Worm (Caenorhabditis elegans) whole organism, L4 larva: ENCODE measurements around the gene tag-153.
"Not testable (repeated sequence)": the region's sequence is repeated elsewhere in the genome, so short reads cannot be mapped to it uniquely, and the experiment has no call there.

Experiments used
- D1046.2 ChIP-seq: fragments of 200-800 bp; sonication (Bioruptor generic); IDR thresholded peaks from 2 replicates; pipeline ENCODE4 v1.3.6; 2022; ENCODE audit warnings: missing genetic modification characterization, missing compliant biosample characterization
- F44E2.7 ChIP-seq: fragments of 200-800 bp; sonication (Bioruptor generic); IDR thresholded peaks from 2 replicates; pipeline ENCODE4 v2.1.2; 2022; ENCODE audit warnings: missing genetic modification characterization, missing compliant biosample characterization
- T26A8.4 ChIP-seq: fragments of 200-800 bp; sonication (Bioruptor generic); IDR thresholded peaks from 2 replicates; pipeline ENCODE4 v1.3.6; 2022; ENCODE audit warnings: missing genetic modification characterization, missing compliant biosample characterization
- Y105C5A.15 ChIP-seq: fragments of 200-800 bp; sonication (Bioruptor generic); IDR thresholded peaks from 2 replicates; pipeline ENCODE4 v1.3.6; 2022; ENCODE audit warnings: missing genetic modification characterization, missing compliant biosample characterization
- Y48G9A.11 ChIP-seq: fragments of 200-800 bp; sonication (Bioruptor generic); IDR thresholded peaks from 2 replicates; pipeline ENCODE4 v1.3.6; 2022; ENCODE audit warnings: missing genetic modification reagents, missing genetic modification characterization, missing compliant biosample characterization
- Y75B8A.6 ChIP-seq: fragments of 200-800 bp; sonication (Bioruptor generic); IDR thresholded peaks from 2 replicates; pipeline ENCODE4 v1.3.6; 2022; ENCODE audit warnings: missing genetic modification reagents, missing genetic modification characterization, missing compliant biosample characterization
- ZK337.2 ChIP-seq: fragments of 200-800 bp; sonication (Bioruptor generic); IDR thresholded peaks from 2 replicates; pipeline ENCODE4 v1.3.6; 2022; ENCODE audit warnings: missing genetic modification reagents, missing genetic modification characterization, missing compliant biosample characterization
- ZK546.5 ChIP-seq, 2 experiments: sonication (generic microtip); optimal IDR thresholded peaks; 2 replicates each; lab custom pipeline; 2017; ENCODE audit warnings: missing biosample characterization in 2 of 2, missing genetic modification characterization in 2 of 2
- arid-1 ChIP-seq: fragments of 200-800 bp; sonication (Bioruptor generic); conservative IDR thresholded peaks from 2 replicates; pipeline ENCODE4 v1.3.6; 2022; ENCODE audit warnings: missing genetic modification reagents, missing genetic modification characterization, missing compliant biosample characterization
- attf-4 ChIP-seq: sonication (generic microtip); optimal IDR thresholded peaks from 3 replicates; lab custom pipeline; 2017; ENCODE audit warnings: missing biosample characterization, missing genetic modification characterization
- ceh-20 ChIP-seq: fragments of 200-800 bp; sonication (Bioruptor generic); IDR thresholded peaks from 2 replicates; pipeline ENCODE4 v1.3.6; 2022; ENCODE audit warnings: missing genetic modification reagents, missing genetic modification characterization, missing compliant biosample characterization
- ceh-28 ChIP-seq: fragments of 150-350 bp; optimal IDR thresholded peaks from 2 replicates; lab custom pipeline; 2014; ENCODE audit warnings: missing biosample characterization, missing genetic modification reagents, missing genetic modification characterization
- ctbp-1 ChIP-seq: fragments of 200-800 bp; sonication (Bioruptor generic); IDR thresholded peaks from 2 replicates; pipeline ENCODE4 v1.3.6; 2022; ENCODE audit warnings: missing genetic modification reagents, missing genetic modification characterization, missing compliant biosample characterization
- daf-16 ChIP-seq, 3 experiments: sonication (generic microtip); optimal IDR thresholded peaks; 2 replicates each; lab custom pipeline; 2016 to 2017; ENCODE audit warnings: missing genetic modification characterization in 3 of 3, missing genetic modification reagents in 3 of 3, mild to moderate bottlenecking in 2 of 3, missing compliant biosample characterization in 2 of 3, missing biosample characterization in 1 of 3, moderate library complexity in 1 of 3
- dmd-6 ChIP-seq: fragments of 200-800 bp; sonication (Bioruptor generic); IDR thresholded peaks from 2 replicates; pipeline ENCODE4 v1.3.6; 2022; ENCODE audit warnings: missing genetic modification reagents, missing genetic modification characterization, missing compliant biosample characterization
- dmd-8 ChIP-seq: fragments of 200-800 bp; sonication (Bioruptor generic); IDR thresholded peaks from 2 replicates; pipeline ENCODE4 v1.3.6; 2022; ENCODE audit warnings: missing genetic modification characterization, missing compliant biosample characterization
- dmd-9 ChIP-seq: fragments of 200-800 bp; sonication (Bioruptor generic); IDR thresholded peaks from 2 replicates; pipeline ENCODE4 v1.3.6; 2022; ENCODE audit warnings: missing genetic modification reagents, missing genetic modification characterization, missing compliant biosample characterization
- egl-43 ChIP-seq: fragments of 200-800 bp; sonication (Bioruptor generic); IDR thresholded peaks from 2 replicates; pipeline ENCODE4 v1.3.6; 2022; ENCODE audit warnings: missing genetic modification reagents, missing genetic modification characterization, missing compliant biosample characterization
- hmg-1.1 ChIP-seq: fragments of 200-800 bp; sonication (Bioruptor generic); IDR thresholded peaks from 2 replicates; pipeline ENCODE4 v1.3.6; 2022; ENCODE audit warnings: missing genetic modification reagents, missing genetic modification characterization, missing compliant biosample characterization
- lim-7 ChIP-seq: fragments of 200-800 bp; sonication (Bioruptor generic); IDR thresholded peaks from 2 replicates; pipeline ENCODE4 v1.3.6; 2022; ENCODE audit warnings: missing genetic modification characterization, missing compliant biosample characterization
- lin-1 ChIP-seq: fragments of 200-800 bp; sonication (Bioruptor generic); IDR thresholded peaks from 2 replicates; pipeline ENCODE4 v1.3.6; 2022; ENCODE audit warnings: missing genetic modification reagents, missing genetic modification characterization, missing compliant biosample characterization
- lin-29 ChIP-seq: fragments of 200-800 bp; sonication (Bioruptor generic); IDR thresholded peaks from 2 replicates; pipeline ENCODE4 v1.3.6; 2022; ENCODE audit warnings: missing genetic modification reagents, missing genetic modification characterization, missing compliant biosample characterization
- lin-38 ChIP-seq: fragments of 200-800 bp; sonication (Bioruptor generic); IDR thresholded peaks from 2 replicates; pipeline ENCODE4 v1.3.6; 2022; ENCODE audit warnings: missing genetic modification reagents, missing genetic modification characterization, missing compliant biosample characterization
- madf-5 ChIP-seq, 2 experiments: fragments of 200-800 bp; sonication (Bioruptor generic); IDR thresholded peaks; 2 replicates each; pipeline ENCODE4 v1.3.6; 2022; ENCODE audit warnings: missing compliant biosample characterization in 2 of 2, missing genetic modification characterization in 2 of 2
- madf-9 ChIP-seq: fragments of 200-800 bp; sonication (Bioruptor generic); conservative IDR thresholded peaks from 2 replicates; pipeline ENCODE4 v1.3.6; 2022; ENCODE audit warnings: missing genetic modification reagents, missing genetic modification characterization, missing compliant biosample characterization
- mdt-29 ChIP-seq: fragments of 200-800 bp; sonication (Bioruptor generic); IDR thresholded peaks from 2 replicates; pipeline ENCODE4 v1.3.6; 2022; ENCODE audit warnings: missing genetic modification reagents, missing genetic modification characterization, missing compliant biosample characterization
- mes-2 ChIP-seq: sonication (generic microtip); optimal IDR thresholded peaks from 2 replicates; lab custom pipeline; 2016; ENCODE audit warnings: missing genotype, mild to moderate bottlenecking, missing genetic modification characterization, missing compliant biosample characterization; ENCODE audit not compliant: poor library complexity, severe bottlenecking
- mxl-2 ChIP-seq: fragments of 200-800 bp; sonication (Bioruptor generic); conservative IDR thresholded peaks from 2 replicates; pipeline ENCODE4 v1.3.6; 2022; ENCODE audit warnings: missing genetic modification reagents, missing genetic modification characterization, missing compliant biosample characterization
- nhr-10 ChIP-seq: fragments of 150-350 bp; optimal IDR thresholded peaks from 2 replicates; lab custom pipeline; 2014; ENCODE audit warnings: missing biosample characterization, missing genetic modification characterization
- nhr-111 ChIP-seq: fragments of 200-800 bp; sonication (Bioruptor generic); optimal IDR thresholded peaks from 2 replicates; lab custom pipeline; 2018; ENCODE audit warnings: mild to moderate bottlenecking, missing genetic modification characterization, missing compliant biosample characterization
- nhr-41 ChIP-seq: fragments of 200-800 bp; sonication (Bioruptor generic); IDR thresholded peaks from 2 replicates; pipeline ENCODE4 v1.3.6; 2022; ENCODE audit warnings: missing genetic modification reagents, missing genetic modification characterization, missing compliant biosample characterization
- nhr-42 ChIP-seq: fragments of 200-800 bp; sonication (Bioruptor generic); IDR thresholded peaks from 2 replicates; pipeline ENCODE4 v1.3.6; 2022; ENCODE audit warnings: missing genetic modification characterization, missing compliant biosample characterization
- nhr-6 ChIP-seq: fragments of 150-350 bp; optimal IDR thresholded peaks from 2 replicates; lab custom pipeline; 2014; ENCODE audit warnings: missing biosample characterization, missing genetic modification characterization
- pha-4 ChIP-seq, 2 experiments: fragments of 150-350 bp in 1 of 2; fragments of 200-800 bp in 1 of 2; sonication (Bioruptor generic) in 1 of 2; IDR thresholded peaks in 1 of 2; optimal IDR thresholded peaks in 1 of 2; 2 replicates each; pipeline versions ENCODE4 v1.3.6 to Lab custom; 2014 to 2022; ENCODE audit warnings: missing genetic modification characterization in 2 of 2, missing genetic modification reagents in 2 of 2, missing biosample characterization in 1 of 2, missing compliant biosample characterization in 1 of 2
- php-3 ChIP-seq: fragments of 200-800 bp; sonication (Bioruptor generic); IDR thresholded peaks from 2 replicates; pipeline ENCODE4 v1.3.6; 2022; ENCODE audit warnings: missing genetic modification reagents, missing genetic modification characterization, missing compliant biosample characterization
- saeg-2 ChIP-seq: fragments of 200-800 bp; sonication (Bioruptor generic); IDR thresholded peaks from 2 replicates; pipeline ENCODE4 v1.3.6; 2022; ENCODE audit warnings: missing genetic modification reagents, missing genetic modification characterization, missing compliant biosample characterization
- sdz-12 ChIP-seq: fragments of 200-800 bp; sonication (Bioruptor generic); optimal IDR thresholded peaks from 2 replicates; lab custom pipeline; 2018; ENCODE audit warnings: mild to moderate bottlenecking, missing genetic modification characterization, missing compliant biosample characterization
- snpc-1.2 ChIP-seq: fragments of 200-800 bp; sonication (Bioruptor generic); IDR thresholded peaks from 2 replicates; pipeline ENCODE4 v1.3.6; 2022; ENCODE audit warnings: missing genetic modification reagents, missing genetic modification characterization, missing compliant biosample characterization
- tra-1 ChIP-seq: fragments of 200-800 bp; sonication (Bioruptor generic); IDR thresholded peaks from 2 replicates; pipeline ENCODE4 v1.3.6; 2022; ENCODE audit warnings: missing genetic modification reagents, missing genetic modification characterization, missing compliant biosample characterization
- unc-62 ChIP-seq, 3 experiments: fragments of 150-350 bp in 1 of 3; sonication (generic microtip); optimal IDR thresholded peaks in 2 of 3; peaks in 1 of 3; 1 replicate in 1 of 3; 2 replicates in 2 of 3; lab custom pipeline; 2014 to 2017; ENCODE audit warnings: missing biosample characterization in 3 of 3, missing genetic modification characterization in 3 of 3, missing genetic modification reagents in 3 of 3, missing genotype in 1 of 3
- vab-7 ChIP-seq: fragments of 200-800 bp; sonication (Bioruptor generic); IDR thresholded peaks from 2 replicates; pipeline ENCODE4 v1.3.6; 2022; ENCODE audit warnings: missing genetic modification reagents, missing genetic modification characterization, missing compliant biosample characterization
- zfp-3 ChIP-seq: fragments of 200-800 bp; sonication (Bioruptor generic); conservative IDR thresholded peaks from 2 replicates; pipeline ENCODE4 v1.3.6; 2022; ENCODE audit warnings: missing genetic modification reagents, missing genetic modification characterization, missing compliant biosample characterization
- zip-11 ChIP-seq: fragments of 200-800 bp; sonication (Bioruptor generic); IDR thresholded peaks from 2 replicates; pipeline ENCODE4 v1.3.6; 2022; ENCODE audit warnings: missing genetic modification characterization, missing compliant biosample characterization

tag-153 gene

ce11 chrV:9341814-9342213 lies 18.9 kb downstream of the tag-153 start (continued):
- peak; percentile 85 for TF ChIP-seq php-3 (GFP tag; lab: Robert Waterston, UW)
- peak; percentile 94 for TF ChIP-seq Y105C5A.15 (GFP tag; lab: Robert Waterston, UW)
- peak; percentile 74 for TF ChIP-seq madf-9
- TF ChIP-seq ceh-20 (GFP tag; lab: Robert Waterston, UW), result peak; percentile 87
- peak; percentile 88 for TF ChIP-seq lin-29 (GFP tag; lab: Robert Waterston, UW)
- peak; percentile 55 for TF ChIP-seq dmd-6 (GFP tag; lab: Robert Waterston, UW)

DNA sequence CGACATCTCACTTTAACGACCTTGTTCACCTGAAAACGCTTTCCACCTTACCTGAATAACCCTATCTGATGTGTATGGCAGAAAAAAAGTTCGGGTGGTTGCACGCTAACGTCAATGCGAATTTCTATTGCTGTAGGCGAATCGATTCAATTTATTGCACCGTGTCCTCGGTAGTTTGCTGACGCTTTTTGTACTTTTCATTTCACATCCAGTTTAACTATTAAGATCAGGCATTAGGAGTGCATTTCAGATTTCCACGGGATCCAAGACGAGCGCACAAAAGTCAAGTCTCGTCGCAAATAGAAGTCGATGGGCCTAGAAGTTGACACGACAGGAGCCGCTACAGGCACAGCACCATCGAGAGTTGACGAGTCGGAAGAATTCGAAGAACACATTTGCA lies 19.4 kb downstream of the tag-153 start:
- TF ChIP-seq madf-9, result peak; percentile 59; the same call in 1 of the 2 replicates
- TF ChIP-seq Y48G9A.11 (GFP tag; lab: Robert Waterston, UW), result peak; percentile 83
- TF ChIP-seq vab-7 (GFP tag; lab: Robert Waterston, UW), result peak; percentile 42; the same call in 1 of the 2 replicates
- peak; percentile 81 for TF ChIP-seq saeg-2 (GFP tag; lab: Robert Waterston, UW)
- peak; percentile 76 for TF ChIP-seq snpc-1.2
- TF ChIP-seq D1046.2 (GFP tag; lab: Robert Waterston, UW), result peak; percentile 88
- peak; percentile 76 for TF ChIP-seq lin-29 (GFP tag; lab: Robert Waterston, UW)
- TF ChIP-seq ZK337.2, result 0 out of 2 replicates have a peak, but pooled peaks have one; percentile 61
- TF ChIP-seq dmd-6 (GFP tag; lab: Robert Waterston, UW), result peak; percentile 66
- 0 out of 2 replicates have a peak, but pooled peaks have one; percentile 56 for TF ChIP-seq dmd-8 (GFP tag; lab: Robert Waterston, UW)
- TF ChIP-seq T26A8.4, result peak; percentile 79
- TF ChIP-seq hmg-1.1, result peak; percentile 80
- TF ChIP-seq lin-1, result peak; percentile 53; the same call in 1 of the 2 replicates
- 0 out of 2 replicates have a peak, but pooled peaks have one; percentile 49 for TF ChIP-seq F44E2.7 (GFP tag; lab: Robert Waterston, UW)
- peak; percentile 80; the same call in 1 of the 2 replicates for TF ChIP-seq zip-11 (GFP tag; lab: Robert Waterston, UW)
- peak; percentile 94 for TF ChIP-seq Y75B8A.6
- peak; percentile 95 for TF ChIP-seq pha-4 (GFP tag; IDR thresholded peaks at IDR 0.05; lab: Robert Waterston, UW)
- not testable (repeated sequence) for TF ChIP-seq pha-4 (tag; optimal IDR thresholded peaks at IDR 0.05; lab: Kevin White, UChicago)
- 0 out of 2 replicates have a peak, but pooled peaks have one; percentile 42 for TF ChIP-seq nhr-41 (GFP tag; lab: Robert Waterston, UW)
- peak; percentile 86 for TF ChIP-seq php-3 (GFP tag; lab: Robert Waterston, UW)
- TF ChIP-seq arid-1 (GFP tag; lab: Robert Waterston, UW), result peak; percentile 76
- TF ChIP-seq egl-43, result peak; percentile 89
- TF ChIP-seq lin-38, result peak; percentile 78
- peak; percentile 68 for TF ChIP-seq mxl-2 (GFP tag; lab: Robert Waterston, UW)
- TF ChIP-seq Y105C5A.15 (GFP tag; lab: Robert Waterston, UW), result peak; percentile 76; the same call in 1 of the 2 replicates
- TF ChIP-seq ctbp-1 (GFP tag; lab: Robert Waterston, UW), result peak; percentile 82
- peak; percentile 97 for TF ChIP-seq zfp-3 (GFP tag; lab: Robert Waterston, UW)
- TF ChIP-seq nhr-42, result peak; percentile 90
- peak; percentile 85 for TF ChIP-seq mdt-29
- TF ChIP-seq ceh-20 (GFP tag; lab: Robert Waterston, UW), result peak; percentile 83
- TF ChIP-seq dmd-9 (GFP tag; lab: Robert Waterston, UW), result peak; percentile 71; the same call in 1 of the 2 replicates
- peak; percentile 81; the same call in 1 of the 2 replicates for TF ChIP-seq tra-1 (GFP tag; lab: Robert Waterston, UW)
- TF ChIP-seq madf-5 (GFP tag; IDR thresholded peaks at IDR 0.05; lab: Robert Waterston, UW), result peak; percentile 64 to 83; a peak in 3 of 4 replicates
- peak; percentile 63; the same call in 1 of the 2 replicates for TF ChIP-seq lim-7
- TF ChIP-seq, all 104 proteins: peak for 33; not testable (repeated sequence) for 71

ce11 chrV:9342965-9343628 lies 20.2 kb downstream of the tag-153 start:
- TF ChIP-seq nhr-42 (peak; percentile 84), nhr-111 (no peak), nhr-10 (tag; lab: Kevin White, UChicago) (no peak), nhr-6 (tag; lab: Kevin White, UChicago) (no peak), mes-2 (tag; lab: Kevin White, UChicago) (no peak), ZK546.5 (tag; optimal IDR thresholded peaks at IDR 0.05; lab: Kevin White, UChicago) (no peak), attf-4 (tag; lab: Kevin White, UChicago) (no peak), ceh-28 (tag; lab: Kevin White, UChicago) (no peak), unc-62 (GFP tag; optimal IDR thresholded peaks at IDR 0.05 in 1 of 2; lab: Kevin White, UChicago) (peak in 1 of 2 experiments; percentile 91), unc-62 (tag; optimal IDR thresholded peaks at IDR 0.05; lab: Kevin White, UChicago) (no peak), daf-16 (GFP tag; optimal IDR thresholded peaks at IDR 0.05; lab: Kevin White, UChicago) (no peak), daf-16 (tag; optimal IDR thresholded peaks at IDR 0.05; lab: Kevin White, UChicago) (no peak), lin-29 (GFP tag; lab: Robert Waterston, UW) (peak; percentile 77), sdz-12 (no peak), dmd-8 (GFP tag; lab: Robert Waterston, UW) (no peak)
